Fruit fly (Drosophila melanogaster): ENCODE measurements around the gene CG17122.
A peak's percentile ranks its signal among the peaks of the same experiment; 100 is the strongest.

CG17122 gene

DNA sequence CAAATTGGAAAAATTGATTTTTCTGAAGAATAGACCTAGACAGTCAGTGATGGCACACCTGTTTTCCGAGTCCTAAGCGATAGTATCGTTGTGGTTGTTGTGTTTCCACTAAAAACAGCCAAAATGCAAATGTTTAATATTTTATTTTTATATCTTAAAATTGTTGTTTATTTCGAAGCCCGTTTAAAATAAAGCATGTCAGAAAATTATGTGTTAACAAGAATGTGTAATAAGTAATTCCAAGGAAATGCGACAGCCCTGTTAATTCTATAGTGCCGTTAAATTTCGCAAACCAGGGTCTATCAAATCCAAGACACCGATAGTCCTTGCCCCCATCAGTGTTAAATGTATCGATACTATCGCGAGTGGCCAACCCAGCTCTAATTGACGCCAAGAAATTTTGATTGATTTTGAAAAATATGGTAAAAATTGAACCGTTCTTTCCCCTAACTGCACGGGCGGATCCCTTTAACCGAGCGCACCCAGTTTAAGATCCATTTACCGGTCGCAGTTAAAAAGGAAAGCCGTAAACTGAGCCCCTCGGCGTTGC, 27.0 kb upstream of the CG17122 start, which contains the start of gene Pex23 (continued):
- TF ChIP-seq CG14965 (GFP tag; optimal IDR thresholded peaks at IDR 0.05; ENCODE audit: borderline replicate concordance) (no peak), CG6813 (GFP tag; optimal IDR thresholded peaks at IDR 0.05) (peak; percentile 20), CG6683 (GFP tag; optimal IDR thresholded peaks at IDR 0.05) (peak; percentile 54), CG13287 (GFP tag; IDR thresholded peaks at IDR 0.05; ENCODE audit: partially characterized antibody) (peak; percentile 99), CG11247 (GFP tag; IDR thresholded peaks at IDR 0.05) (peak; percentile 79), CG1529 (GFP tag; optimal IDR thresholded peaks at IDR 0.05) (no peak), lmd (GFP tag; IDR thresholded peaks at IDR 0.05) (peak; percentile 86), CG6654 (GFP tag; optimal IDR thresholded peaks at IDR 0.05) (peak; percentile 9), CG10366 (GFP tag; IDR thresholded peaks at IDR 0.05) (peak; percentile 78), Ada2b (GFP tag; IDR thresholded peaks at IDR 0.05) (peak; percentile 80), CG17361 (GFP tag; IDR thresholded peaks at IDR 0.05) (peak; percentile 82), CG8089 (GFP tag; optimal IDR thresholded peaks at IDR 0.05) (no peak), Dip2 (GFP tag; IDR thresholded peaks at IDR 0.05) (0 out of 2 replicates have a peak, but pooled peaks have one; percentile 19), cato (GFP tag; optimal IDR thresholded peaks at IDR 0.05; ENCODE audit: borderline replicate concordance) (peak; percentile 67), CG9797 (GFP tag; optimal IDR thresholded peaks at IDR 0.05) (peak; percentile 53), onecut (GFP tag; IDR thresholded peaks at IDR 0.05) (peak; percentile 89), tio (GFP tag; optimal IDR thresholded peaks at IDR 0.05) (no peak), Sox100B (GFP tag; optimal IDR thresholded peaks at IDR 0.05) (no peak), CG16779 (GFP tag; IDR thresholded peaks at IDR 0.05) (0 out of 2 replicates have a peak, but pooled peaks have one; percentile 41), zfh1 (GFP tag; IDR thresholded peaks at IDR 0.05) (peak; percentile 87), Dbx (GFP tag; IDR thresholded peaks at IDR 0.05) (peak; percentile 79), fd3F (GFP tag; optimal IDR thresholded peaks at IDR 0.05) (peak; percentile 67), rib (GFP tag; IDR thresholded peaks at IDR 0.05) (peak; percentile 99), CG9609 (GFP tag; optimal IDR thresholded peaks at IDR 0.05) (peak; percentile 70), CG11456 (GFP tag; IDR thresholded peaks at IDR 0.05) (peak; percentile 80), disco-r (GFP tag; optimal IDR thresholded peaks at IDR 0.05) (no peak), Sry-δ (GFP tag; optimal IDR thresholded peaks at IDR 0.05) (peak; percentile 98), bigmax (GFP tag; optimal IDR thresholded peaks at IDR 0.05) (no peak), CG8290 (GFP tag; optimal IDR thresholded peaks at IDR 0.05) (peak; percentile 89), CG8290 (tag; optimal IDR thresholded peaks at IDR 0.05) (peak; percentile 49 to 87), schlank (tag; optimal IDR thresholded peaks at IDR 0.05) (no peak), slou (GFP tag; optimal IDR thresholded peaks at IDR 0.05) (peak; percentile 73), CG1233 (GFP tag; optimal IDR thresholded peaks at IDR 0.05) (no peak), wek (GFP tag; optimal IDR thresholded peaks at IDR 0.05) (no peak), CG11696 (GFP tag; IDR thresholded peaks at IDR 0.05) (peak; percentile 20; the same call in 1 of the 2 replicates), btn (GFP tag; optimal IDR thresholded peaks at IDR 0.05) (no peak), CG43689 (GFP tag; IDR thresholded peaks at IDR 0.05) (0 out of 2 replicates have a peak, but pooled peaks have one; percentile 16), CG9876 (GFP tag; optimal IDR thresholded peaks at IDR 0.05) (peak; percentile 53), CG12659 (GFP tag; optimal IDR thresholded peaks at IDR 0.05) (peak; percentile 91), pzg (GFP tag; optimal IDR thresholded peaks at IDR 0.05) (peak; percentile 81), gem (tag; optimal IDR thresholded peaks at IDR 0.05) (peak; percentile 87), bab2 (GFP tag; optimal IDR thresholded peaks at IDR 0.05) (peak; percentile 64), Asciz (GFP tag; optimal IDR thresholded peaks at IDR 0.05) (no peak), CG9817 (tag; optimal IDR thresholded peaks at IDR 0.05) (peak; percentile 80), dm (GFP tag; optimal IDR thresholded peaks at IDR 0.05) (peak; percentile 45), CG17385 (GFP tag; optimal IDR thresholded peaks at IDR 0.05) (peak; percentile 69), CG3163 (GFP tag; optimal IDR thresholded peaks at IDR 0.05) (peak; percentile 2), CG3838 (GFP tag; optimal IDR thresholded peaks at IDR 0.05) (peak; percentile 50), scrt (GFP tag; optimal IDR thresholded peaks at IDR 0.05) (no peak), CG3726 (GFP tag; IDR thresholded peaks at IDR 0.05) (0 out of 3 replicates have a peak, but pooled peaks have one; percentile 53), Mad (GFP tag; optimal IDR thresholded peaks at IDR 0.05) (peak; percentile 68)

Data from whole organism, embryonic.